Fruit fly (Drosophila melanogaster) Kc167 (cell line): Measurements from ENCODE around the gene mus81.

ENCODE experiments used
- Sin3A ChIP-seq: fragments of >200 bp; optimal IDR thresholded peaks from 2 replicates; lab custom pipeline; 2018; ENCODE audit warnings: missing external identifiers
- h ChIP-seq: fragments of >200 bp; optimal IDR thresholded peaks from 3 replicates; lab custom pipeline; 2018; ENCODE audit warnings: missing external identifiers
- insv ChIP-seq: fragments of >200 bp; optimal IDR thresholded peaks from 3 replicates; lab custom pipeline; 2018; ENCODE audit warnings: missing external identifiers
- psq ChIP-seq: fragments of >200 bp; optimal IDR thresholded peaks from 2 replicates; lab custom pipeline; 2017; ENCODE audit warnings: missing external identifiers
- ttk ChIP-seq: sonication (Bioruptor generic); optimal IDR thresholded peaks from 2 replicates; lab custom pipeline; 2017; ENCODE audit warnings: missing external identifiers

DNA sequence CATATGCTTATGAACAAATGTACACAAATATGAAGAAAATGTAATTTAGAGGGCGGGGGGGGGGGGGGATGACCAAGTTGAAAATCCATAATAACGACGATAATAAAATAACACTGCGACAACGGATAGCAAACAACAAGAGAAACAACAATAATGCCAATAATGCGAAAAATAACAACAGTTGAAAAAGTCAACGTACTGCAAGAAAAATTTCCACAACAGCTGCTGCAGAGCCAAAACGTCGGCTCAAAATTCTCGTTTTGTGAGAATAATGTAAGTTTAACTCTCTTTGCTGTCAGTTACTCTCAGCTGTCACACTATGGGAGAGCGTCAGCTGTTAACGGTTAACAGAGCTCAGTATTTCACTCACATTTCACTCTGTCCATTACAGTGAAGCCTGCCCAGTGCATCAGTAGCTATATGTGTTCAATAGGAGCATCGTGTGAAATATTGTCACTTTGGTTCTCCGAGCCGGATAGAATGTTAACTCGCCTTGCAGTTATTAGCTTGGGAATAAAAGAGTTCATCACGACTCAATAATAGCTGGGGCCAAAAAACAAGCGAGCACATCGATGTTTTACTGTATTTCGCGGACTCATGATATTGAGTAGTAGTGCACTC lies 40.0 kb upstream of the mus81 start:
- TF ChIP-seq h (lab: Kevin White, UChicago) (no peak), insv (no peak), ttk (lab: Kevin White, UChicago) (no peak), psq (lab: Kevin White, UChicago) (no peak), Sin3A (no peak)
